Fruit fly (Drosophila melanogaster) whole organism, embryonic: ENCODE results near the gene BCL7-like.
A peak's percentile ranks its signal among the peaks of the same experiment; 100 is the strongest.

Experiments used
- ATbp ChIP-seq: fragments of 200-800 bp; sonication (Bioruptor generic); optimal IDR thresholded peaks from 2 replicates; lab custom pipeline; 2017; ENCODE audit warnings: missing biosample characterization, mild to moderate bottlenecking, missing genetic modification characterization, missing genetic modification reagents
- Adf1 ChIP-seq: fragments of 200-800 bp; sonication (Bioruptor generic); IDR thresholded peaks from 2 replicates; pipeline ENCODE4 v1.3.6; 2022; ENCODE audit warnings: missing biosample characterization, missing genetic modification characterization
- Blimp-1 ChIP-seq: fragments of 200-800 bp; sonication (Bioruptor generic); optimal IDR thresholded peaks from 3 replicates; lab custom pipeline; 2018; ENCODE audit warnings: missing biosample characterization, missing genetic modification characterization, mild to moderate bottlenecking, moderate library complexity, missing genetic modification reagents
- CG11696 ChIP-seq: fragments of 200-800 bp; sonication (Bioruptor generic); IDR thresholded peaks from 2 replicates; pipeline ENCODE4 v1.3.6; 2022; ENCODE audit warnings: missing biosample characterization, missing genetic modification characterization
- CG12104 ChIP-seq: fragments of 200-800 bp; sonication (Bioruptor generic); optimal IDR thresholded peaks from 3 replicates; lab custom pipeline; 2016; ENCODE audit warnings: missing biosample characterization, missing genetic modification characterization
- CG12155 ChIP-seq: fragments of 200-800 bp; sonication (Bioruptor generic); optimal IDR thresholded peaks from 3 replicates; lab custom pipeline; 2016; ENCODE audit warnings: missing biosample characterization, missing genetic modification characterization
- CG12299 ChIP-seq: fragments of 200-800 bp; sonication (Bioruptor generic); optimal IDR thresholded peaks from 2 replicates; lab custom pipeline; 2018; ENCODE audit warnings: missing biosample characterization, mild to moderate bottlenecking, missing genetic modification characterization
- CG1647 ChIP-seq: fragments of 200-800 bp; sonication (Bioruptor generic); optimal IDR thresholded peaks from 3 replicates; lab custom pipeline; 2016; ENCODE audit warnings: missing biosample characterization, missing genetic modification characterization
- CG17568 ChIP-seq: fragments of 200-800 bp; sonication (Bioruptor generic); optimal IDR thresholded peaks from 2 replicates; lab custom pipeline; 2018; ENCODE audit warnings: missing biosample characterization, mild to moderate bottlenecking, missing genetic modification characterization, moderate library complexity
- CG2129 ChIP-seq: fragments of 200-800 bp; sonication (Bioruptor generic); IDR thresholded peaks from 2 replicates; pipeline ENCODE4 v1.3.6; 2022; ENCODE audit warnings: missing biosample characterization, missing genetic modification characterization; ENCODE audit not compliant: partially characterized antibody
- CG2889 ChIP-seq: fragments of 200-800 bp; sonication (Bioruptor generic); IDR thresholded peaks from 3 replicates; pipeline ENCODE4 v1.3.6; 2022; ENCODE audit warnings: missing biosample characterization, missing genetic modification characterization
- CG31224 ChIP-seq: fragments of 200-800 bp; sonication (Bioruptor generic); IDR thresholded peaks from 2 replicates; pipeline ENCODE4 v1.3.6; 2022; ENCODE audit warnings: missing biosample characterization, missing genetic modification characterization
- CG31388 ChIP-seq: fragments of 200-800 bp; sonication (Bioruptor generic); optimal IDR thresholded peaks from 2 replicates; lab custom pipeline; 2016; ENCODE audit warnings: missing biosample characterization, missing genetic modification characterization
- CG3163 ChIP-seq: fragments of 200-800 bp; sonication (Bioruptor generic); optimal IDR thresholded peaks from 3 replicates; lab custom pipeline; 2016; ENCODE audit warnings: missing biosample characterization, missing genetic modification characterization
- CG3281 ChIP-seq: fragments of 200-800 bp; sonication (Bioruptor generic); optimal IDR thresholded peaks from 3 replicates; lab custom pipeline; 2017; ENCODE audit warnings: missing biosample characterization, mild to moderate bottlenecking, missing genetic modification characterization
- CG4404 ChIP-seq: fragments of 200-800 bp; sonication (Bioruptor generic); IDR thresholded peaks from 2 replicates; pipeline ENCODE4 v1.3.6; 2022; ENCODE audit warnings: missing biosample characterization, missing genetic modification characterization
- CG4820 ChIP-seq: fragments of 200-800 bp; sonication (Bioruptor generic); optimal IDR thresholded peaks from 3 replicates; lab custom pipeline; 2016; ENCODE audit warnings: missing biosample characterization, missing genetic modification characterization
- CG6254 ChIP-seq: fragments of 200-800 bp; sonication (Bioruptor generic); optimal IDR thresholded peaks from 3 replicates; lab custom pipeline; 2017; ENCODE audit warnings: mild to moderate bottlenecking, missing biosample characterization, missing genetic modification reagents, missing genetic modification characterization
- CG7786 ChIP-seq: fragments of 200-800 bp; sonication (Bioruptor generic); optimal IDR thresholded peaks from 2 replicates; lab custom pipeline; 2016; ENCODE audit warnings: missing biosample characterization, missing genetic modification characterization
- CG8359 ChIP-seq: fragments of 200-800 bp; sonication (Bioruptor generic); optimal IDR thresholded peaks from 2 replicates; lab custom pipeline; 2017; ENCODE audit warnings: missing biosample characterization, mild to moderate bottlenecking, missing genetic modification characterization, borderline replicate concordance
- CG9817 ChIP-seq: fragments of 200-800 bp; sonication (Bioruptor generic); optimal IDR thresholded peaks from 2 replicates; lab custom pipeline; 2018; ENCODE audit warnings: missing biosample characterization, mild to moderate bottlenecking, missing genetic modification characterization, moderate library complexity
- CoRest ChIP-seq: fragments of 200-800 bp; sonication (Bioruptor generic); optimal IDR thresholded peaks from 3 replicates; lab custom pipeline; 2018; ENCODE audit warnings: missing biosample characterization, mild to moderate bottlenecking, missing genetic modification characterization, moderate library complexity
- ERR ChIP-seq: fragments of 200-800 bp; sonication (Bioruptor generic); optimal IDR thresholded peaks from 2 replicates; lab custom pipeline; 2016; ENCODE audit warnings: missing biosample characterization, missing genetic modification characterization
- Ets65A ChIP-seq: fragments of 200-800 bp; sonication (Bioruptor generic); peaks from one replicate; lab custom pipeline; 2016; ENCODE audit warnings: missing biosample characterization, missing genetic modification characterization
- Hr51 ChIP-seq, 2 experiments: fragments of 200-800 bp; sonication (Bioruptor generic); optimal IDR thresholded peaks; 2 replicates in 1 of 2; 3 replicates in 1 of 2; lab custom pipeline; 2016 to 2018; ENCODE audit warnings: missing biosample characterization in 2 of 2, missing genetic modification characterization in 2 of 2, mild to moderate bottlenecking in 1 of 2, moderate library complexity in 1 of 2
- Sox100B ChIP-seq: fragments of 200-800 bp; sonication (Bioruptor generic); optimal IDR thresholded peaks from 3 replicates; lab custom pipeline; 2018; ENCODE audit warnings: missing biosample characterization, mild to moderate bottlenecking, missing genetic modification characterization
- ara ChIP-seq: fragments of 200-800 bp; sonication (Bioruptor generic); IDR thresholded peaks from 2 replicates; pipeline ENCODE4 v1.3.6; 2022; ENCODE audit warnings: missing biosample characterization, missing genetic modification characterization
- btn ChIP-seq: fragments of 200-800 bp; sonication (Bioruptor generic); optimal IDR thresholded peaks from 2 replicates; lab custom pipeline; 2016; ENCODE audit warnings: missing biosample characterization, missing genetic modification characterization
- cg ChIP-seq: fragments of 200-800 bp; sonication (Bioruptor generic); optimal IDR thresholded peaks from 3 replicates; lab custom pipeline; 2019; ENCODE audit warnings: missing biosample characterization, mild to moderate bottlenecking, missing genetic modification characterization, moderate library complexity
- chinmo ChIP-seq: fragments of 200-800 bp; sonication (Bioruptor generic); IDR thresholded peaks from 4 replicates; pipeline ENCODE4 v1.3.6; 2022; ENCODE audit warnings: missing biosample characterization, missing genetic modification characterization; ENCODE audit not compliant: partially characterized antibody
- corto ChIP-seq: fragments of 200-800 bp; sonication (Bioruptor generic); optimal IDR thresholded peaks from 2 replicates; lab custom pipeline; 2016; ENCODE audit warnings: missing biosample characterization, mild to moderate bottlenecking, missing genetic modification characterization, moderate library complexity
- crc ChIP-seq: fragments of 200-800 bp; sonication (Bioruptor generic); optimal IDR thresholded peaks from 2 replicates; lab custom pipeline; 2016; ENCODE audit warnings: missing biosample characterization, missing genetic modification characterization
- eve ChIP-seq, 2 experiments: fragments of >200 bp; optimal IDR thresholded peaks; 2 replicates each; lab custom pipeline; 2017; ENCODE audit warnings: missing biosample characterization in 2 of 2, missing genetic modification characterization in 2 of 2
- eyg ChIP-seq: fragments of 200-800 bp; sonication (Bioruptor generic); optimal IDR thresholded peaks from 3 replicates; lab custom pipeline; 2016; ENCODE audit warnings: missing biosample characterization, missing genetic modification characterization
- hb ChIP-seq: fragments of 200-800 bp; sonication (Bioruptor generic); IDR thresholded peaks from 3 replicates; pipeline ENCODE4 v1.3.6; 2022; ENCODE audit warnings: missing biosample characterization, missing genetic modification characterization; ENCODE audit not compliant: partially characterized antibody
- hkb ChIP-seq, 2 experiments: fragments of 200-800 bp in 1 of 2; fragments of >200 bp in 1 of 2; sonication (Bioruptor generic) in 1 of 2; IDR thresholded peaks in 1 of 2; optimal IDR thresholded peaks in 1 of 2; 2 replicates each; pipeline versions ENCODE4 v1.3.6 to Lab custom; 2017 to 2022; ENCODE audit warnings: missing biosample characterization in 1 of 2, missing genetic modification characterization in 1 of 2
- insv ChIP-seq, 2 experiments: fragments of 200-800 bp; sonication (Bioruptor generic); optimal IDR thresholded peaks; 3 replicates each; lab custom pipeline; 2016 to 2018; ENCODE audit warnings: missing biosample characterization in 2 of 2, missing genetic modification characterization in 2 of 2
- otp ChIP-seq: fragments of 200-800 bp; sonication (Bioruptor generic); IDR thresholded peaks from 3 replicates; pipeline ENCODE4, ENCODE4 v1.3.6; 2022; ENCODE audit warnings: missing biosample characterization, missing genetic modification characterization
- pb ChIP-seq: fragments of 200-800 bp; sonication (Bioruptor generic); optimal IDR thresholded peaks from 3 replicates; lab custom pipeline; 2016; ENCODE audit warnings: missing biosample characterization, missing genetic modification characterization
- schlank ChIP-seq: fragments of 200-800 bp; sonication (Bioruptor generic); optimal IDR thresholded peaks from 2 replicates; lab custom pipeline; 2018; ENCODE audit warnings: missing biosample characterization, mild to moderate bottlenecking, missing genetic modification characterization
- sisA ChIP-seq: fragments of 200-800 bp; sonication (Bioruptor generic); IDR thresholded peaks from 2 replicates; pipeline ENCODE4 v1.3.6; 2022; ENCODE audit warnings: missing biosample characterization, missing genetic modification characterization
- ssp ChIP-seq: fragments of 200-800 bp; sonication (Bioruptor generic); IDR thresholded peaks from 2 replicates; pipeline ENCODE4 v1.3.6; 2022; ENCODE audit warnings: missing biosample characterization, missing genetic modification characterization
- usp ChIP-seq: fragments of >200 bp; optimal IDR thresholded peaks from 2 replicates; lab custom pipeline; 2017; ENCODE audit warnings: missing biosample characterization, missing genetic modification characterization
- vnd ChIP-seq: fragments of 200-800 bp; sonication (Bioruptor generic); IDR thresholded peaks from 3 replicates; pipeline ENCODE4 v1.3.6; 2022; ENCODE audit warnings: missing biosample characterization, missing genetic modification characterization; ENCODE audit not compliant: partially characterized antibody
- vvl ChIP-seq: fragments of 200-800 bp; sonication (Bioruptor generic); IDR thresholded peaks from 2 replicates; pipeline ENCODE4 v1.3.6; 2022; ENCODE audit warnings: missing biosample characterization, missing genetic modification characterization

The BCL7-like gene

dm6 chrX:9332208-9332607, 24.2 kb upstream of the BCL7-like start (continued):
- peak; percentile 73; the same call in 1 of the 4 replicates for TF ChIP-seq chinmo (GFP tag; lab: Robert Waterston, UW)
- TF ChIP-seq, all 482 proteins: peak for 19

DNA sequence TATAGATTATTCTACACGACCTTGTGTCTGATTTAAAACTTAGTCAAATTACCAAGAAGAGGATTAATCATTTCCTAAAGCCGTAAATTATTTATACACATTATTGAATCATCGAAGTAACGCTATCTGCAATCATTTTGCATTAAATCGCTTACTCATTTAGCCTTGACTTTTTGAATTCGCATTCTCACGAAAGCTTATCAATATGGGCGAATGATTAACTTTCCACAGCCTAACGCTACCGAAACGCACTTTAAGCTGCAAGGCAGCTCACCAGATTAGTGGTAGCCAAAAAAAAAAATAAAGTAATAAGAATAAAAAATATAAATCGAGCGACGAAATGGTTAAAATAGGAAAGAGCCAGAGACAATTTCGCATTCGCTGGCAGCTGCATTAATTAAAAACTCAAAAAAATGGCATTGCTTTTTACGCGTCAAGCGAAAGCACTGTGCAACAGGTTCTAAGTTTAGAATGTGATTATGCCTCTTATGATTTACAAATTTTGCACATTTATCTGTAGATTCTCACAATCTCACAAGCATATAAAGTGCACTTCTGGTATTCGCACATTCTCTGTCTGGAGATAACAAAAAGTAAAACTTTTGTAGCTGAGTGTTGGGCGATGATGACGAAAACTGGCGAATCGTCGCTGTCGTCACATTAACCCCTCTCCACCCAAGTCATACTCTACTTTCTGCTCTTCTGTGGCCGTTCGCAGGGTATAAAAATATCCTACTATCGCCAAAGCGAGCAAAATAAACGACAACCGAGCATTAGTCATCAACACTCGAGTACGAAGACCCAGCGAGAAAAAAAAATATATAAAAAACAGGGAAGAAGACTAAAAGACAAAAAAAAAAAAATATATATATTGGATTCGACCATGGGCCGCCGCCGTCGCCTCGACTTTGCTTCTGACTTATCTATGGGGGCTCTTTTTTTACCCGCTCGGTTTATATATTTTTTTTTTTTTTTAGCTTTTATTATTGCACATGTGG, 12.7 kb upstream of the BCL7-like start:
- peak; percentile 37; the same call in 1 of the 2 replicates for TF ChIP-seq CG11696 (GFP tag; lab: Robert Waterston, UW)
- TF ChIP-seq CG8359, result no peak
- TF ChIP-seq pb, result peak; percentile 63
- peak; percentile 54 for TF ChIP-seq ara (GFP tag; lab: Robert Waterston, UW)
- peak; percentile 27 for TF ChIP-seq CG3163 (GFP tag; lab: Kevin White, UChicago)
- peak; percentile 35; the same call in 1 of the 2 replicates for TF ChIP-seq Adf1 (GFP tag; lab: Robert Waterston, UW)
- TF ChIP-seq CG7786 (GFP tag; lab: Kevin White, UChicago), result peak; percentile 72
- peak; percentile 86 for TF ChIP-seq CG2889 (GFP tag; lab: Robert Waterston, UW)
- TF ChIP-seq CG9817 (tag; lab: Kevin White, UChicago), result peak; percentile 72
- TF ChIP-seq Hr51 (GFP tag; optimal IDR thresholded peaks at IDR 0.05; lab: Kevin White, UChicago), result peak; percentile 32 to 68
- TF ChIP-seq Sox100B (GFP tag; lab: Kevin White, UChicago), result no peak
- peak; percentile 61 for TF ChIP-seq CoRest
- TF ChIP-seq CG6254 (GFP tag; lab: Kevin White, UChicago), result no peak
- no peak for TF ChIP-seq hkb (optimal IDR thresholded peaks at IDR 0.05; lab: Kevin White, UChicago)
- TF ChIP-seq hkb (GFP tag; IDR thresholded peaks at IDR 0.05; lab: Robert Waterston, UW), result peak; percentile 76
- TF ChIP-seq hb, result no peak
- TF ChIP-seq ATbp (GFP tag; lab: Kevin White, UChicago), result peak; percentile 42
- peak; percentile 53 for TF ChIP-seq crc (GFP tag; lab: Kevin White, UChicago)
- no peak for TF ChIP-seq btn (GFP tag; lab: Kevin White, UChicago)
- TF ChIP-seq CG1647, result peak; percentile 34
- TF ChIP-seq schlank (tag; lab: Kevin White, UChicago), result peak; percentile 67
- peak; percentile 53 for TF ChIP-seq ssp (GFP tag; lab: Robert Waterston, UW)
- peak; percentile 42 for TF ChIP-seq eyg (GFP tag; lab: Kevin White, UChicago)
- TF ChIP-seq vvl (GFP tag; lab: Robert Waterston, UW), result peak; percentile 85
- TF ChIP-seq Blimp-1 (GFP tag; lab: Kevin White, UChicago), result peak; percentile 32
- no peak for TF ChIP-seq eve (GFP tag; optimal IDR thresholded peaks at IDR 0.05; lab: Kevin White, UChicago)
- TF ChIP-seq CG17568 (GFP tag; lab: Kevin White, UChicago), result peak; percentile 52
- no peak for TF ChIP-seq cg (GFP tag; lab: Kevin White, UChicago)
- TF ChIP-seq corto (GFP tag; lab: Kevin White, UChicago), result peak; percentile 77
- peak; percentile 29 for TF ChIP-seq CG4820 (GFP tag; lab: Kevin White, UChicago)
- TF ChIP-seq CG12155 (GFP tag; lab: Kevin White, UChicago), result peak; percentile 57
- no peak for TF ChIP-seq insv (GFP tag; optimal IDR thresholded peaks at IDR 0.05; lab: Kevin White, UChicago)
- TF ChIP-seq usp (GFP tag; lab: Kevin White, UChicago), result no peak
- no peak for TF ChIP-seq vnd (GFP tag; lab: Robert Waterston, UW)
- TF ChIP-seq CG12299 (tag; lab: Kevin White, UChicago), result peak; percentile 29
- no peak for TF ChIP-seq CG12104 (GFP tag; lab: Kevin White, UChicago)
- no peak for TF ChIP-seq CG2129 (GFP tag; lab: Robert Waterston, UW)
- TF ChIP-seq CG31224 (GFP tag; lab: Robert Waterston, UW), result peak; percentile 53
- TF ChIP-seq otp (GFP tag; lab: Robert Waterston, UW), result peak; percentile 71
- peak; percentile 80 for TF ChIP-seq CG3281
- TF ChIP-seq CG31388, result no peak
- TF ChIP-seq Ets65A (GFP tag; lab: Kevin White, UChicago), result peak; percentile 90
- TF ChIP-seq ERR (GFP tag; lab: Kevin White, UChicago), result peak; percentile 64
- TF ChIP-seq CG4404 (GFP tag; lab: Robert Waterston, UW), result no peak; the same call in 1 of the 2 replicates
- TF ChIP-seq sisA (GFP tag; lab: Robert Waterston, UW), result peak; percentile 63
